Worm (Caenorhabditis elegans) whole organism, late embryonic: ENCODE results near the gene ugt-61.

ENCODE experiments used
- ahr-1 ChIP-seq: sonication (generic microtip); optimal IDR thresholded peaks from 2 replicates; lab custom pipeline; 2016; ENCODE audit warnings: missing genetic modification characterization, missing compliant biosample characterization
- ceh-45 ChIP-seq: fragments of 200-800 bp; sonication (Bioruptor generic); IDR thresholded peaks from 2 replicates; pipeline ENCODE4 v1.3.6; 2022; ENCODE audit warnings: missing genetic modification reagents, missing genetic modification characterization, missing compliant biosample characterization
- dve-1 ChIP-seq: sonication (generic microtip); optimal IDR thresholded peaks from 2 replicates; lab custom pipeline; 2017; ENCODE audit warnings: antibody characterized with exemption, mild to moderate bottlenecking, missing genetic modification characterization, missing compliant biosample characterization
- elt-2 ChIP-seq: sonication (generic microtip); optimal IDR thresholded peaks from 2 replicates; lab custom pipeline; 2016; ENCODE audit warnings: missing genetic modification reagents, missing genetic modification characterization, missing compliant biosample characterization
- fkh-10 ChIP-seq: fragments of 150-350 bp; optimal IDR thresholded peaks from 2 replicates; lab custom pipeline; 2014; ENCODE audit warnings: missing biosample characterization, missing genetic modification reagents, missing genetic modification characterization
- nhr-11 ChIP-seq: fragments of 150-350 bp; optimal IDR thresholded peaks from 2 replicates; lab custom pipeline; 2014; ENCODE audit warnings: missing biosample characterization, missing genetic modification characterization
- pax-1 ChIP-seq: fragments of 150-350 bp; optimal IDR thresholded peaks from 2 replicates; lab custom pipeline; 2014; ENCODE audit warnings: missing biosample characterization, missing genetic modification characterization
- pha-2 ChIP-seq: sonication (generic microtip); optimal IDR thresholded peaks from 2 replicates; lab custom pipeline; 2017; ENCODE audit warnings: mild to moderate bottlenecking, missing genetic modification characterization, missing compliant biosample characterization
- pqm-1 ChIP-seq: sonication (generic microtip); optimal IDR thresholded peaks from 2 replicates; lab custom pipeline; 2016; ENCODE audit warnings: missing genetic modification characterization, missing compliant biosample characterization
- sox-4 ChIP-seq: sonication (generic microtip); optimal IDR thresholded peaks from 2 replicates; lab custom pipeline; 2017; ENCODE audit warnings: mild to moderate bottlenecking, missing genetic modification characterization, inconsistent platforms, missing compliant biosample characterization
- tbx-2 ChIP-seq: sonication (generic microtip); optimal IDR thresholded peaks from 2 replicates; lab custom pipeline; 2016; ENCODE audit warnings: missing genetic modification characterization, missing compliant biosample characterization
- zip-5 ChIP-seq: sonication (generic microtip); optimal IDR thresholded peaks from 2 replicates; lab custom pipeline; 2016; ENCODE audit warnings: missing genetic modification characterization, missing compliant biosample characterization
- ztf-16 ChIP-seq: sonication (generic microtip); optimal IDR thresholded peaks from 2 replicates; lab custom pipeline; 2017; ENCODE audit warnings: missing genetic modification characterization, missing compliant biosample characterization

DNA sequence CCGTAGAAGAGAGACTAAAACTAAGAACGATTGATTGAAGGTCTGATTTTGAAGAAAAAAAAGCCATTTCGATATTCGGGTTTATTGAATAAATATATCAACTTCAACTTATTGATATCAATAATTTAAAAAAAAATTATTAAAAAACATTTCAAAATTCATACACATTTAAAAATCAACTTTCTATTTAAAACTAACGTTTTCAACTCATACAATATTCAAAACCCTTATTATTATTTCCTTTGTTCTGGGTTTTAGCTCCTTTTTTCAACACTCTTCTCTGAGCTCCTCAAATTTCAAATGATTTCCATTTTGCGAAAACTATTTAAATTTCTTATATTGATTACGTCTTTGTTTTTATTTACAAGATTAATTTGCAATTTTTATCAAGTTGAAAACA, 3.0 kb downstream of the ugt-61 start, which contains the start of gene C18G1.7:
- TF ChIP-seq tbx-2 (tag; lab: Kevin White, UChicago) (no peak), sox-4 (tag; lab: Kevin White, UChicago) (no peak), ceh-45 (no peak), nhr-11 (tag; lab: Kevin White, UChicago) (no peak), fkh-10 (GFP tag; lab: Kevin White, UChicago) (no peak), pax-1 (no peak), pha-2 (no peak), ahr-1 (tag; lab: Kevin White, UChicago) (no peak), zip-5 (tag; lab: Kevin White, UChicago) (no peak), dve-1 (tag; lab: Kevin White, UChicago) (no peak), elt-2 (tag; lab: Kevin White, UChicago) (no peak), pqm-1 (tag; lab: Kevin White, UChicago) (no peak), ztf-16 (no peak)
